Worm (Caenorhabditis elegans): ENCODE measurements around the gene fbxa-183.

DNA sequence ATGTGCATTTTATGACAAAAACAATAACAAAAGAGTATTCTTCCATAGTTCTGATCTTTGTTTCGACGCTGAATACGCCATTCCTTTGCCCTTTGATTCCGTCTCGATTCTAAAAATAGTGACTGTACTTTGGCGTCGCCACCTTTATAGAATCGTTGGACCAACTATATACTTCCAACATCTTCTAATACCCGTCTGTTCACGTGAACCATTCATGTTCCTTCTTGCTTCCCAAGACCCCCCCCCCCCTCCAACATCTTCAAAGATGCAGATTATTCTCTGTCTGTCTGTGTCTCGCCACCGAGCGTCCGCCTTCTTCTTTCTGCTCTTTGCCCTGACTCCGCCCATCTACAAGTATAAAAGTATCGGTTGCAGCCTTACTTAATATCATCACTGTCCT lies 12.6 kb downstream of the fbxa-183 start:
- TF ChIP-seq skn-1 (tag; optimal IDR thresholded peaks at IDR 0.05) = no peak
- no peak for TF ChIP-seq nhr-237 (tag; optimal IDR thresholded peaks at IDR 0.05)
